Worm (Caenorhabditis elegans): ENCODE measurements around the gene Y57E12B.1.

- TF ChIP-seq elt-1 (tag; optimal IDR thresholded peaks at IDR 0.05; ENCODE audit: borderline replicate concordance, insufficient read depth) = no peak
- no peak for TF ChIP-seq lsy-2 (tag; optimal IDR thresholded peaks at IDR 0.05)
- TF ChIP-seq ztf-11 (tag; optimal IDR thresholded peaks at IDR 0.05) = no peak
- no peak for TF ChIP-seq bed-3 (GFP tag; optimal IDR thresholded peaks at IDR 0.05)
- TF ChIP-seq nhr-237 (tag; optimal IDR thresholded peaks at IDR 0.05) = no peak
- TF ChIP-seq blmp-1 (tag; optimal IDR thresholded peaks at IDR 0.05) = no peak
- no peak for TF ChIP-seq nhr-76 (tag; optimal IDR thresholded peaks at IDR 0.05)
- TF ChIP-seq pha-4 (tag; optimal IDR thresholded peaks at IDR 0.05) = no peak
- TF ChIP-seq flh-1 (GFP tag; optimal IDR thresholded peaks at IDR 0.05) = no peak
- no peak for TF ChIP-seq sptf-1 (tag; optimal IDR thresholded peaks at IDR 0.05)
Observed at ce11 chrV:6900173-6900638, 48.1 kb upstream of the Y57E12B.1 start, which contains the start of gene odc-1.

Measured in whole organism, mixed stage, embryonic.